Fruit fly (Drosophila melanogaster): Measurements from ENCODE around the gene CG10301.

DNA sequence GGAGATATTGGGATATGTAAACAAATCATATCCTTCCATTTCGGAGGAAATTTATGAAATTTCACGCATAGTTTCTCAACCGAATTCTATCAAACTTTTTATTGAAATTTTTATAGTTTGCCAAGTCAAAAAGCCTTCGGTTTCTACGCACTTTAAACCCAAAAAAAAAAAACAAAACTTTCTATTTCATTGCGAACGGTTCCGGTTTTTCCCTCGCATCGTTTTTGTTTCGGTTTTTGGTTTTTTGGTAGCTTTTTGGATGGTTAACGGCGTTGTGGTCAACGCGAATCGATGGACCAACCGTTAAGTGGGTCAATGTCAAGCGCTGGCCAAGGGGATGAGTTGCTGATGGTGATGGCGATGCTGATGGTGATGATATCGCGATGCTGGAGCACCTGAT lies 31.0 kb downstream of the CG10301 start:
- TF ChIP-seq Sox14 (GFP tag; optimal IDR thresholded peaks at IDR 0.05) (no peak), dsx (GFP tag; optimal IDR thresholded peaks at IDR 0.05; ENCODE audit: poor library complexity, severe bottlenecking) (no peak), cyc (GFP tag; optimal IDR thresholded peaks at IDR 0.05) (no peak), CG6276 (GFP tag; optimal IDR thresholded peaks at IDR 0.05) (no peak), CG4318 (GFP tag; optimal IDR thresholded peaks at IDR 0.05) (no peak), CG10631 (GFP tag; optimal IDR thresholded peaks at IDR 0.05) (no peak), fkh (GFP tag; optimal IDR thresholded peaks at IDR 0.05) (no peak), fd85E (GFP tag; optimal IDR thresholded peaks at IDR 0.05) (no peak), acj6 (GFP tag; optimal IDR thresholded peaks at IDR 0.05) (no peak), CG8319 (GFP tag; optimal IDR thresholded peaks at IDR 0.05) (no peak), dac (GFP tag; optimal IDR thresholded peaks at IDR 0.05) (no peak), esn (GFP tag; optimal IDR thresholded peaks at IDR 0.05) (no peak), Blimp-1 (GFP tag; optimal IDR thresholded peaks at IDR 0.05) (no peak)

Data from whole organism, prepupa.